Worm (Caenorhabditis elegans) whole organism, L4 larva: ENCODE measurements around the gene Y55F3AM.13.

ENCODE experiments used
- D1046.2 ChIP-seq: fragments of 200-800 bp; sonication (Bioruptor generic); IDR thresholded peaks from 2 replicates; pipeline ENCODE4 v1.3.6; 2022; ENCODE audit warnings: missing genetic modification characterization, missing compliant biosample characterization
- ZK546.5 ChIP-seq, 2 experiments: sonication (generic microtip); optimal IDR thresholded peaks; 2 replicates each; lab custom pipeline; 2017; ENCODE audit warnings: missing biosample characterization in 2 of 2, missing genetic modification characterization in 2 of 2
- aly-2 ChIP-seq: sonication (generic microtip); optimal IDR thresholded peaks from 2 replicates; lab custom pipeline; 2018; ENCODE audit warnings: missing biosample characterization, missing genetic modification characterization
- ama-1 ChIP-seq: fragments of 150-350 bp; optimal IDR thresholded peaks from 2 replicates; lab custom pipeline; 2014; ENCODE audit warnings: inconsistent platforms, mixed read lengths
- fos-1 ChIP-seq: fragments of 150-350 bp; optimal IDR thresholded peaks from 2 replicates; lab custom pipeline; 2014; ENCODE audit warnings: missing biosample characterization, missing genetic modification characterization
- jun-1 ChIP-seq: fragments of 150-350 bp; optimal IDR thresholded peaks from 2 replicates; lab custom pipeline; 2014; ENCODE audit warnings: missing biosample characterization, missing genetic modification reagents, missing genetic modification characterization
- lin-13 ChIP-seq: fragments of 150-350 bp; optimal IDR thresholded peaks from 2 replicates; lab custom pipeline; 2014; ENCODE audit warnings: missing biosample characterization, missing genetic modification reagents, missing genetic modification characterization
- mxl-3 ChIP-seq: fragments of 200-800 bp; sonication (Bioruptor generic); optimal IDR thresholded peaks from 2 replicates; lab custom pipeline; 2018; ENCODE audit warnings: mild to moderate bottlenecking, missing genetic modification characterization, missing compliant biosample characterization
- nhr-11 ChIP-seq: fragments of 150-350 bp; optimal IDR thresholded peaks from 2 replicates; lab custom pipeline; 2014; ENCODE audit warnings: missing biosample characterization, missing genetic modification characterization
- saeg-2 ChIP-seq: fragments of 200-800 bp; sonication (Bioruptor generic); IDR thresholded peaks from 2 replicates; pipeline ENCODE4 v1.3.6; 2022; ENCODE audit warnings: missing genetic modification reagents, missing genetic modification characterization, missing compliant biosample characterization
- spr-3 ChIP-seq: fragments of 200-800 bp; sonication (Bioruptor generic); optimal IDR thresholded peaks from 2 replicates; lab custom pipeline; 2018; ENCODE audit warnings: mild to moderate bottlenecking, missing genetic modification characterization, missing compliant biosample characterization
- unc-62 ChIP-seq, 3 experiments: fragments of 150-350 bp in 1 of 3; sonication (generic microtip); optimal IDR thresholded peaks in 2 of 3; peaks in 1 of 3; 1 replicate in 1 of 3; 2 replicates in 2 of 3; lab custom pipeline; 2014 to 2017; ENCODE audit warnings: missing biosample characterization in 3 of 3, missing genetic modification characterization in 3 of 3, missing genetic modification reagents in 3 of 3, missing genotype in 1 of 3
- ztf-11 ChIP-seq: fragments of 150-350 bp; optimal IDR thresholded peaks from 2 replicates; lab custom pipeline; 2014; ENCODE audit warnings: missing biosample characterization, missing genetic modification characterization

ce11 chrIV:1046996-1047395 lies 9.1 kb downstream of the Y55F3AM.13 start:
- TF ChIP-seq unc-62 (GFP tag; optimal IDR thresholded peaks at IDR 0.05 in 1 of 2; lab: Kevin White, UChicago) (peak in 1 of 2 experiments; percentile 82), unc-62 (tag; optimal IDR thresholded peaks at IDR 0.05; lab: Kevin White, UChicago) (no peak), nhr-11 (tag; lab: Kevin White, UChicago) (no peak), ama-1 (lab: Kevin White, UChicago) (no peak), aly-2 (no peak), ZK546.5 (tag; optimal IDR thresholded peaks at IDR 0.05; lab: Kevin White, UChicago) (no peak), spr-3 (GFP tag; lab: Kevin White, UChicago) (no peak), mxl-3 (GFP tag; lab: Kevin White, UChicago) (no peak), D1046.2 (GFP tag; lab: Robert Waterston, UW) (no peak), lin-13 (GFP tag; lab: Kevin White, UChicago) (no peak), ztf-11 (tag; lab: Kevin White, UChicago) (no peak), jun-1 (no peak), fos-1 (tag; lab: Kevin White, UChicago) (no peak), saeg-2 (GFP tag; lab: Robert Waterston, UW) (no peak)
